Worm (Caenorhabditis elegans) whole organism, L2 larva: Measurements from ENCODE around the gene F09F9.1.

Experiments used
- aly-2 ChIP-seq: fragments of 150-350 bp; optimal IDR thresholded peaks from 2 replicates; lab custom pipeline; 2014; ENCODE audit warnings: missing biosample characterization, missing genetic modification characterization
- blmp-1 ChIP-seq: sonication (generic microtip); optimal IDR thresholded peaks from 2 replicates; lab custom pipeline; 2017; ENCODE audit warnings: missing genetic modification characterization, mild to moderate bottlenecking, missing compliant biosample characterization, antibody characterized with exemption, moderate library complexity; ENCODE audit not compliant: insufficient read depth
- egl-27 ChIP-seq: sonication (generic microtip); optimal IDR thresholded peaks from 3 replicates; lab custom pipeline; 2017; ENCODE audit warnings: missing biosample characterization, missing genetic modification reagents, missing genetic modification characterization
- gmeb-1 ChIP-seq: fragments of 150-350 bp; optimal IDR thresholded peaks from 2 replicates; lab custom pipeline; 2014; ENCODE audit warnings: missing biosample characterization, missing genetic modification characterization
- lin-39 ChIP-seq: fragments of 150-350 bp; optimal IDR thresholded peaks from 2 replicates; lab custom pipeline; 2014; ENCODE audit warnings: missing biosample characterization, missing genetic modification reagents, missing genetic modification characterization
- mab-5 ChIP-seq: fragments of 150-350 bp; optimal IDR thresholded peaks from 2 replicates; lab custom pipeline; 2014; ENCODE audit warnings: missing biosample characterization, missing genetic modification characterization
- nhr-12 ChIP-seq: fragments of 150-350 bp; optimal IDR thresholded peaks from 2 replicates; lab custom pipeline; 2014; ENCODE audit warnings: missing biosample characterization, missing genetic modification characterization
- nhr-237 ChIP-seq: fragments of 150-350 bp; optimal IDR thresholded peaks from 2 replicates; lab custom pipeline; 2014; ENCODE audit warnings: missing biosample characterization, missing genetic modification characterization
- sem-4 ChIP-seq: fragments of 150-350 bp; optimal IDR thresholded peaks from 2 replicates; lab custom pipeline; 2014; ENCODE audit warnings: missing biosample characterization, missing genetic modification reagents, missing genetic modification characterization
- sma-3 ChIP-seq: sonication (generic microtip); optimal IDR thresholded peaks from 2 replicates; lab custom pipeline; 2016; ENCODE audit warnings: missing genetic modification reagents, missing genetic modification characterization, missing compliant biosample characterization
- snpc-4 ChIP-seq: fragments of 150-350 bp; optimal IDR thresholded peaks from 2 replicates; lab custom pipeline; 2014; ENCODE audit warnings: missing biosample characterization, missing genetic modification characterization
- unc-39 ChIP-seq: fragments of 150-350 bp; optimal IDR thresholded peaks from 2 replicates; lab custom pipeline; 2014; ENCODE audit warnings: missing biosample characterization, missing genetic modification characterization
- zag-1 ChIP-seq: fragments of 150-350 bp; optimal IDR thresholded peaks from 2 replicates; lab custom pipeline; 2014; ENCODE audit warnings: missing biosample characterization, missing genetic modification characterization
- ztf-4 ChIP-seq: fragments of 150-350 bp; optimal IDR thresholded peaks from 2 replicates; lab custom pipeline; 2014; ENCODE audit warnings: missing biosample characterization, missing genetic modification characterization

DNA sequence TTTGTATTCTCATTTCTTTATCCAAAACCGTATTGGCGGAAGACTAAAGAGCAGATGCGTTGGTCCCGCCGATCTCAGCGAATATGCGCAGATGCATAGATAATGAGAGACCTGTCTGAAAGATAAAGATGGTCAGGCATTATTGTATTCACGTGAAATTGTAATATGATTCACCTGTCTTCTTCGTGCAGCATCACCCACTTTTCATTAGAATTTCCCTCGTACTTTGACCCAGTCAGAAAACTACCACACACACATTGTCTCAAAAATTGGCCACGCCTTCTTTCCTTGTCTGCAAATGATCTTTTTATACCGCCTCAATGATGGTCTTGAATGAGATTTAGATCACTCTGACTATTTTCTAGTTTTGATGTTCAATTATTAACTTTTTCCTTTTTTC lies 30.9 kb downstream of the F09F9.1 start:
- TF ChIP-seq ztf-4 (peak; percentile 91), unc-39 (tag; lab: Kevin White, UChicago) (no peak), sma-3 (GFP tag; lab: Kevin White, UChicago) (no peak), zag-1 (tag; lab: Kevin White, UChicago) (no peak), aly-2 (tag; lab: Kevin White, UChicago) (no peak), nhr-237 (tag; lab: Kevin White, UChicago) (no peak), sem-4 (no peak), egl-27 (tag; lab: Kevin White, UChicago) (no peak), lin-39 (tag; lab: Kevin White, UChicago) (no peak), blmp-1 (tag; lab: Kevin White, UChicago) (no peak), mab-5 (tag; lab: Kevin White, UChicago) (no peak), snpc-4 (tag; lab: Kevin White, UChicago) (no peak), gmeb-1 (tag; lab: Kevin White, UChicago) (no peak), nhr-12 (tag; lab: Kevin White, UChicago) (no peak)
